Fruit fly (Drosophila melanogaster) whole organism, embryonic: Measurements from ENCODE around the gene Fbw5.

Experiments used
- Adf1 ChIP-seq: fragments of 200-800 bp; sonication (Bioruptor generic); IDR thresholded peaks from 2 replicates; pipeline ENCODE4 v1.3.6; 2022; ENCODE audit warnings: missing biosample characterization, missing genetic modification characterization
- CG10543 ChIP-seq: fragments of 200-800 bp; sonication (Bioruptor generic); optimal IDR thresholded peaks from 3 replicates; lab custom pipeline; 2017; ENCODE audit warnings: missing biosample characterization, mild to moderate bottlenecking, missing genetic modification characterization, moderate library complexity
- CG10979 ChIP-seq: fragments of 200-800 bp; sonication (Bioruptor generic); optimal IDR thresholded peaks from 2 replicates; lab custom pipeline; 2018; ENCODE audit warnings: missing biosample characterization, mild to moderate bottlenecking, missing genetic modification characterization, moderate library complexity
- CG12155 ChIP-seq: fragments of 200-800 bp; sonication (Bioruptor generic); optimal IDR thresholded peaks from 3 replicates; lab custom pipeline; 2016; ENCODE audit warnings: missing biosample characterization, missing genetic modification characterization
- CG14965 ChIP-seq: fragments of 200-800 bp; sonication (Bioruptor generic); optimal IDR thresholded peaks from 2 replicates; lab custom pipeline; 2016; ENCODE audit warnings: missing biosample characterization, missing genetic modification characterization, borderline replicate concordance
- CG15269 ChIP-seq: fragments of 200-800 bp; sonication (Bioruptor generic); optimal IDR thresholded peaks from 2 replicates; lab custom pipeline; 2018; ENCODE audit warnings: missing biosample characterization, mild to moderate bottlenecking, missing genetic modification characterization, moderate library complexity
- CG1602 ChIP-seq: fragments of 200-800 bp; sonication (Bioruptor generic); optimal IDR thresholded peaks from 3 replicates; lab custom pipeline; 2016; ENCODE audit warnings: missing biosample characterization, missing genetic modification characterization
- CG17359 ChIP-seq: fragments of 200-800 bp; sonication (Bioruptor generic); optimal IDR thresholded peaks from 3 replicates; lab custom pipeline; 2018; ENCODE audit warnings: missing biosample characterization, mild to moderate bottlenecking, missing genetic modification characterization, moderate library complexity
- CG18011 ChIP-seq: fragments of 200-800 bp; sonication (Bioruptor generic); optimal IDR thresholded peaks from 2 replicates; lab custom pipeline; 2017; ENCODE audit warnings: missing biosample characterization, missing genetic modification characterization, mild to moderate bottlenecking, moderate library complexity, missing genotype
- CG18262 ChIP-seq: fragments of 200-800 bp; optimal IDR thresholded peaks from 3 replicates; lab custom pipeline; 2019; ENCODE audit warnings: missing biosample characterization, mild to moderate bottlenecking, missing genetic modification characterization, moderate library complexity
- CG2120 ChIP-seq: fragments of 200-800 bp; sonication (Bioruptor generic); optimal IDR thresholded peaks from 3 replicates; lab custom pipeline; 2016; ENCODE audit warnings: missing biosample characterization, missing genetic modification characterization
- CG30403 ChIP-seq: fragments of 200-800 bp; sonication (Bioruptor generic); optimal IDR thresholded peaks from 3 replicates; lab custom pipeline; 2016; ENCODE audit warnings: missing biosample characterization, missing genetic modification characterization
- CG3065 ChIP-seq: fragments of 200-800 bp; sonication (Bioruptor generic); optimal IDR thresholded peaks from 2 replicates; lab custom pipeline; 2016; ENCODE audit warnings: missing biosample characterization, missing genetic modification characterization
- CG31441 ChIP-seq: fragments of 200-800 bp; sonication (Bioruptor generic); IDR thresholded peaks from 2 replicates; pipeline ENCODE4 v1.3.6; 2022; ENCODE audit warnings: missing biosample characterization, missing genetic modification characterization
- CG6683 ChIP-seq: fragments of 200-800 bp; sonication (Bioruptor generic); optimal IDR thresholded peaks from 2 replicates; lab custom pipeline; 2017; ENCODE audit warnings: missing biosample characterization, mild to moderate bottlenecking, missing genetic modification characterization, missing genetic modification reagents
- CG7745 ChIP-seq: fragments of 200-800 bp; sonication (Bioruptor generic); optimal IDR thresholded peaks from 2 replicates; lab custom pipeline; 2018; ENCODE audit warnings: missing biosample characterization, mild to moderate bottlenecking, missing genetic modification characterization, moderate library complexity
- CG7786 ChIP-seq: fragments of 200-800 bp; sonication (Bioruptor generic); optimal IDR thresholded peaks from 2 replicates; lab custom pipeline; 2016; ENCODE audit warnings: missing biosample characterization, missing genetic modification characterization
- CG8924 ChIP-seq: fragments of 200-800 bp; optimal IDR thresholded peaks from 3 replicates; lab custom pipeline; 2019; ENCODE audit warnings: missing biosample characterization, mild to moderate bottlenecking, missing genetic modification characterization, moderate library complexity
- CTCF ChIP-seq: fragments of 200-800 bp; sonication (Bioruptor generic); optimal IDR thresholded peaks from 2 replicates; lab custom pipeline; 2017; ENCODE audit warnings: missing biosample characterization, mild to moderate bottlenecking, missing genetic modification characterization, moderate library complexity
- CoRest ChIP-seq: fragments of 200-800 bp; sonication (Bioruptor generic); optimal IDR thresholded peaks from 3 replicates; lab custom pipeline; 2018; ENCODE audit warnings: missing biosample characterization, mild to moderate bottlenecking, missing genetic modification characterization, moderate library complexity
- Dfd ChIP-seq, 2 experiments: fragments of >200 bp; optimal IDR thresholded peaks; 2 replicates each; lab custom pipeline; 2017; ENCODE audit warnings: missing biosample characterization in 2 of 2, missing genetic modification characterization in 2 of 2
- Eip74EF ChIP-seq, 2 experiments: fragments of 200-800 bp in 1 of 2; fragments of >200 bp in 1 of 2; sonication (Bioruptor generic) in 1 of 2; optimal IDR thresholded peaks; 2 replicates each; lab custom pipeline; 2017 to 2019; ENCODE audit warnings: missing biosample characterization in 2 of 2, missing genetic modification characterization in 2 of 2, mild to moderate bottlenecking in 1 of 2, moderate library complexity in 1 of 2
- Gsc ChIP-seq: fragments of 200-800 bp; sonication (Bioruptor generic); IDR thresholded peaks from 2 replicates; pipeline ENCODE4 v1.3.6; 2022; ENCODE audit warnings: missing biosample characterization, missing genetic modification characterization
- Gug ChIP-seq: fragments of 200-800 bp; sonication (Bioruptor generic); IDR thresholded peaks from 4 replicates; pipeline ENCODE4 v1.3.6; 2022; ENCODE audit warnings: missing biosample characterization, missing genetic modification characterization
- Lhr ChIP-seq: fragments of 200-800 bp; sonication (Bioruptor generic); optimal IDR thresholded peaks from 3 replicates; lab custom pipeline; 2017; ENCODE audit warnings: mild to moderate bottlenecking, missing biosample characterization, missing genetic modification reagents, missing genetic modification characterization
- Mes4 ChIP-seq: fragments of 200-800 bp; sonication (Bioruptor generic); optimal IDR thresholded peaks from 2 replicates; lab custom pipeline; 2016; ENCODE audit warnings: missing biosample characterization, missing genetic modification characterization
- Nf-YC ChIP-seq: fragments of 200-800 bp; optimal IDR thresholded peaks from 3 replicates; lab custom pipeline; 2019; ENCODE audit warnings: missing biosample characterization, mild to moderate bottlenecking, missing genetic modification characterization, moderate library complexity
- Ssrp ChIP-seq: fragments of 200-800 bp; sonication (Bioruptor generic); optimal IDR thresholded peaks from 2 replicates; lab custom pipeline; 2018; ENCODE audit warnings: missing biosample characterization, mild to moderate bottlenecking, missing genetic modification characterization, moderate library complexity
- Xbp1 ChIP-seq: fragments of 200-800 bp; sonication (Bioruptor generic); optimal IDR thresholded peaks from 3 replicates; lab custom pipeline; 2016; ENCODE audit warnings: missing biosample characterization, mild to moderate bottlenecking, missing genetic modification characterization
- amos ChIP-seq: fragments of 200-800 bp; sonication (Bioruptor generic); IDR thresholded peaks from 2 replicates; pipeline ENCODE4 v1.3.6; 2022; ENCODE audit warnings: missing biosample characterization, missing genetic modification characterization; ENCODE audit not compliant: partially characterized antibody
- cas ChIP-seq: fragments of 200-800 bp; sonication (Bioruptor generic); IDR thresholded peaks from 2 replicates; pipeline ENCODE4 v1.3.6; 2022; ENCODE audit warnings: missing biosample characterization, missing genetic modification characterization
- danr ChIP-seq: fragments of 200-800 bp; sonication (Bioruptor generic); IDR thresholded peaks from 2 replicates; pipeline ENCODE4 v1.3.6; 2022; ENCODE audit warnings: missing biosample characterization, missing genetic modification characterization
- exex ChIP-seq: fragments of 200-800 bp; sonication (Bioruptor generic); optimal IDR thresholded peaks from 4 replicates; lab custom pipeline; 2018; ENCODE audit warnings: missing biosample characterization, mild to moderate bottlenecking, missing genetic modification characterization, moderate library complexity
- eyg ChIP-seq: fragments of 200-800 bp; sonication (Bioruptor generic); optimal IDR thresholded peaks from 3 replicates; lab custom pipeline; 2016; ENCODE audit warnings: missing biosample characterization, missing genetic modification characterization
- fd96Cb ChIP-seq: fragments of 200-800 bp; sonication (Bioruptor generic); optimal IDR thresholded peaks from 2 replicates; lab custom pipeline; 2018; ENCODE audit warnings: missing biosample characterization, mild to moderate bottlenecking, missing genetic modification characterization, moderate library complexity
- ftz-f1 ChIP-seq: fragments of 200-800 bp; sonication (Bioruptor generic); optimal IDR thresholded peaks from 2 replicates; lab custom pipeline; 2016; ENCODE audit warnings: missing biosample characterization, missing genetic modification characterization
- gsb ChIP-seq: fragments of 200-800 bp; sonication (Bioruptor generic); IDR thresholded peaks from 2 replicates; pipeline ENCODE4 v1.3.6; 2022; ENCODE audit warnings: missing biosample characterization, missing genetic modification characterization
- her ChIP-seq: fragments of 200-800 bp; sonication (Bioruptor generic); optimal IDR thresholded peaks from 2 replicates; lab custom pipeline; 2016; ENCODE audit warnings: missing biosample characterization, missing genetic modification characterization
- kay ChIP-seq: fragments of 200-800 bp; sonication (Bioruptor generic); optimal IDR thresholded peaks from 2 replicates; lab custom pipeline; 2016; ENCODE audit warnings: missing biosample characterization, missing genetic modification characterization
- kni ChIP-seq: fragments of 200-800 bp; sonication (Bioruptor generic); optimal IDR thresholded peaks from 3 replicates; lab custom pipeline; 2017; ENCODE audit warnings: mild to moderate bottlenecking, missing biosample characterization, missing genetic modification reagents, missing genetic modification characterization
- lola ChIP-seq, 3 experiments: fragments of >200 bp in 2 of 3; fragments of 200-800 bp in 1 of 3; sonication (Bioruptor generic) in 1 of 3; optimal IDR thresholded peaks; 2 replicates each; lab custom pipeline; 2017 to 2019; ENCODE audit warnings: missing biosample characterization in 3 of 3, missing genetic modification characterization in 3 of 3, mild to moderate bottlenecking in 1 of 3, moderate library complexity in 1 of 3
- mld ChIP-seq: fragments of 200-800 bp; sonication (Bioruptor generic); IDR thresholded peaks from 3 replicates; pipeline ENCODE4 v1.3.6; 2022; ENCODE audit warnings: missing biosample characterization, missing genetic modification characterization; ENCODE audit not compliant: partially characterized antibody
- oc ChIP-seq: fragments of 200-800 bp; sonication (Bioruptor generic); optimal IDR thresholded peaks from 2 replicates; lab custom pipeline; 2018; ENCODE audit warnings: missing biosample characterization, mild to moderate bottlenecking, missing genetic modification characterization, moderate library complexity
- odd ChIP-seq: fragments of 200-800 bp; sonication (Bioruptor generic); optimal IDR thresholded peaks from 2 replicates; lab custom pipeline; 2017; ENCODE audit warnings: missing biosample characterization, mild to moderate bottlenecking, missing genetic modification characterization
- pho ChIP-seq: fragments of 200-800 bp; sonication (Bioruptor generic); optimal IDR thresholded peaks from 2 replicates; lab custom pipeline; 2016; ENCODE audit warnings: missing biosample characterization, missing genetic modification characterization
- pita ChIP-seq: fragments of 200-800 bp; sonication (Bioruptor generic); optimal IDR thresholded peaks from 2 replicates; lab custom pipeline; 2017; ENCODE audit warnings: missing biosample characterization, mild to moderate bottlenecking, missing genetic modification characterization
- sim ChIP-seq: fragments of 200-800 bp; sonication (Bioruptor generic); IDR thresholded peaks from 2 replicates; pipeline ENCODE4 v1.3.6; 2022; ENCODE audit warnings: missing biosample characterization, missing genetic modification characterization
- tgo ChIP-seq: fragments of 200-800 bp; sonication (Bioruptor generic); IDR thresholded peaks from 3 replicates; pipeline ENCODE4 v1.3.6; 2022; ENCODE audit warnings: missing biosample characterization, missing genetic modification characterization
- tin ChIP-seq: fragments of 200-800 bp; sonication (Bioruptor generic); optimal IDR thresholded peaks from 3 replicates; lab custom pipeline; 2016; ENCODE audit warnings: missing biosample characterization, missing genetic modification characterization
- usp ChIP-seq: fragments of >200 bp; optimal IDR thresholded peaks from 2 replicates; lab custom pipeline; 2017; ENCODE audit warnings: missing biosample characterization, missing genetic modification characterization
- vfl ChIP-seq: fragments of 200-800 bp; sonication (Bioruptor generic); optimal IDR thresholded peaks from 2 replicates; lab custom pipeline; 2016; ENCODE audit warnings: missing biosample characterization, missing genetic modification characterization

The Fbw5 gene

dm6 chr2L:6051212-6051621 lies 14.5 kb downstream of the Fbw5 start (continued):
- peak; percentile 79 for TF ChIP-seq Lhr (GFP tag; lab: Kevin White, UChicago)
- TF ChIP-seq CG17359: peak; percentile 97
- TF ChIP-seq cas (GFP tag; lab: Robert Waterston, UW): peak; percentile 84
- TF ChIP-seq amos (GFP tag; lab: Robert Waterston, UW): no peak
- peak; percentile 96 for TF ChIP-seq CoRest (tag; lab: Kevin White, UChicago)
- peak in 1 of 2 experiments; percentile 97 for TF ChIP-seq Eip74EF (GFP tag; optimal IDR thresholded peaks at IDR 0.05; lab: Kevin White, UChicago)
- no peak for TF ChIP-seq Dfd (GFP tag; optimal IDR thresholded peaks at IDR 0.05; lab: Kevin White, UChicago)
- TF ChIP-seq CG2120: peak; percentile 95
- TF ChIP-seq sim (GFP tag; lab: Robert Waterston, UW): peak; percentile 91
- TF ChIP-seq CG12155 (GFP tag; lab: Kevin White, UChicago): peak; percentile 89
- peak; percentile 96 for TF ChIP-seq CG31441 (GFP tag; lab: Robert Waterston, UW)
- TF ChIP-seq CG10543: peak; percentile 96
- TF ChIP-seq exex: peak; percentile 82
- peak; percentile 95 for TF ChIP-seq CG6683 (GFP tag; lab: Kevin White, UChicago)
- TF ChIP-seq tin (GFP tag; lab: Kevin White, UChicago): peak; percentile 93
- peak; percentile 92 for TF ChIP-seq eyg (GFP tag; lab: Kevin White, UChicago)
- peak in 1 of 3 experiments; percentile 95 for TF ChIP-seq lola (GFP tag; optimal IDR thresholded peaks at IDR 0.05; lab: Kevin White, UChicago)
- TF ChIP-seq CG15269 (tag; lab: Kevin White, UChicago): peak; percentile 96
- peak; percentile 62 for TF ChIP-seq CG14965 (GFP tag; lab: Kevin White, UChicago)
- peak; percentile 90 for TF ChIP-seq vfl (GFP tag; lab: Kevin White, UChicago)
- peak; percentile 94 for TF ChIP-seq Mes4 (GFP tag; lab: Kevin White, UChicago)
- no peak; the same call in 1 of the 2 replicates for TF ChIP-seq Gsc
- peak; percentile 86 for TF ChIP-seq CG18011
- peak; percentile 96 for TF ChIP-seq CG30403
- peak; percentile 95 for TF ChIP-seq her (GFP tag; lab: Kevin White, UChicago)
- TF ChIP-seq odd: peak; percentile 97
- peak; percentile 80 for TF ChIP-seq CG3065 (GFP tag; lab: Kevin White, UChicago)
- peak; percentile 90 for TF ChIP-seq fd96Cb (tag; lab: Kevin White, UChicago)
- TF ChIP-seq CG7786: peak; percentile 86
- TF ChIP-seq kni: peak; percentile 90
- peak; percentile 87 for TF ChIP-seq Nf-YC (tag; lab: Kevin White, UChicago)
- TF ChIP-seq CTCF (GFP tag; lab: Kevin White, UChicago): peak; percentile 52
- no peak for TF ChIP-seq pita (GFP tag; lab: Kevin White, UChicago)
- TF ChIP-seq CG1602 (GFP tag; lab: Kevin White, UChicago): peak; percentile 87
- peak; percentile 79 for TF ChIP-seq ftz-f1
- peak; percentile 37; the same call in 1 of the 2 replicates for TF ChIP-seq danr (GFP tag; lab: Robert Waterston, UW)
- peak; percentile 98 for TF ChIP-seq CG10979
- peak; percentile 96 for TF ChIP-seq oc
- peak; percentile 95 for TF ChIP-seq Xbp1 (GFP tag; lab: Kevin White, UChicago)
- TF ChIP-seq CG18262 (tag; lab: Kevin White, UChicago): peak; percentile 97
- peak; percentile 40 for TF ChIP-seq CG7745 (tag; lab: Kevin White, UChicago)
- TF ChIP-seq pho (GFP tag; lab: Kevin White, UChicago): peak; percentile 95
- peak; percentile 98 for TF ChIP-seq CG8924 (tag; lab: Kevin White, UChicago)
- TF ChIP-seq Adf1: peak; percentile 77
- peak; percentile 79 for TF ChIP-seq gsb (GFP tag; lab: Robert Waterston, UW)
- TF ChIP-seq usp (GFP tag; lab: Kevin White, UChicago): no peak
- peak; percentile 94 for TF ChIP-seq tgo
- TF ChIP-seq kay (GFP tag; lab: Kevin White, UChicago): peak; percentile 87
- peak; percentile 91 for TF ChIP-seq Ssrp (tag; lab: Kevin White, UChicago)
- TF ChIP-seq mld (GFP tag; lab: Robert Waterston, UW): no peak
- TF ChIP-seq Gug (GFP tag; lab: Robert Waterston, UW): peak; percentile 41; the same call in 1 of the 4 replicates
